Worm (Caenorhabditis elegans): ENCODE measurements around the gene C25E10.10.

- TF ChIP-seq nhr-76 (tag; optimal IDR thresholded peaks at IDR 0.05) = no peak
- TF ChIP-seq unc-62 (GFP tag; optimal IDR thresholded peaks at IDR 0.05) = no peak
- TF ChIP-seq mep-1 (tag; optimal IDR thresholded peaks at IDR 0.05) = no peak
- TF ChIP-seq nhr-237 (tag; optimal IDR thresholded peaks at IDR 0.05) = no peak
- TF ChIP-seq nhr-2 (tag; optimal IDR thresholded peaks at IDR 0.05) = no peak
- TF ChIP-seq lin-13 (tag; optimal IDR thresholded peaks at IDR 0.05) = no peak
- no peak for TF ChIP-seq lsy-2 (tag; optimal IDR thresholded peaks at IDR 0.05)
These were observed 5.1 kb downstream of the C25E10.10 start, which contains the start of gene C25E10.7 for ce11 chrV:9051100-9051499.

Data from whole organism, mixed stage, embryonic.